Worm (Caenorhabditis elegans): Measurements from ENCODE around the gene dod-23.

- TF ChIP-seq nfya-2 (GFP tag; IDR thresholded peaks at IDR 0.05) = no peak
- TF ChIP-seq somi-1 (GFP tag; optimal IDR thresholded peaks at IDR 0.05) = no peak
- no peak for TF ChIP-seq nhr-90 (tag; optimal IDR thresholded peaks at IDR 0.05)
- TF ChIP-seq ama-1 (optimal IDR thresholded peaks at IDR 0.05) = no peak
- no peak for TF ChIP-seq ama-1 (GFP tag; optimal IDR thresholded peaks at IDR 0.05)
- no peak for TF ChIP-seq unc-62 (GFP tag; optimal IDR thresholded peaks at IDR 0.05)
- no peak for TF ChIP-seq ceh-40 (GFP tag; IDR thresholded peaks at IDR 0.05)
Observed at ce11 chrII:8444007-8444406, 45.0 kb upstream of the dod-23 start, which contains the start of gene evl-20.
